Worm (Caenorhabditis elegans): ENCODE data around the gene K08B12.1.

ce11 chrV:6214465-6214864, 44.7 kb upstream of the K08B12.1 start:
- peak; percentile 24 for TF ChIP-seq W03F9.2 (tag; optimal IDR thresholded peaks at IDR 0.05)
- TF ChIP-seq him-1 (tag; optimal IDR thresholded peaks at IDR 0.05), result no peak
- no peak for TF ChIP-seq dao-5 (tag; optimal IDR thresholded peaks at IDR 0.05)

All from whole organism, L4/young adult.